Fruit fly (Drosophila melanogaster) whole organism, wandering third instar larva: ENCODE measurements around the gene bol.

Experiments
- Mio ChIP-seq: sonication (Bioruptor generic); optimal IDR thresholded peaks from 2 replicates; lab custom pipeline; 2016; ENCODE audit warnings: missing biosample characterization, missing genetic modification characterization
- br ChIP-seq: fragments of 200-800 bp; sonication (Bioruptor generic); optimal IDR thresholded peaks from 2 replicates; lab custom pipeline; 2016; ENCODE audit warnings: missing biosample characterization, missing genetic modification characterization

DNA sequence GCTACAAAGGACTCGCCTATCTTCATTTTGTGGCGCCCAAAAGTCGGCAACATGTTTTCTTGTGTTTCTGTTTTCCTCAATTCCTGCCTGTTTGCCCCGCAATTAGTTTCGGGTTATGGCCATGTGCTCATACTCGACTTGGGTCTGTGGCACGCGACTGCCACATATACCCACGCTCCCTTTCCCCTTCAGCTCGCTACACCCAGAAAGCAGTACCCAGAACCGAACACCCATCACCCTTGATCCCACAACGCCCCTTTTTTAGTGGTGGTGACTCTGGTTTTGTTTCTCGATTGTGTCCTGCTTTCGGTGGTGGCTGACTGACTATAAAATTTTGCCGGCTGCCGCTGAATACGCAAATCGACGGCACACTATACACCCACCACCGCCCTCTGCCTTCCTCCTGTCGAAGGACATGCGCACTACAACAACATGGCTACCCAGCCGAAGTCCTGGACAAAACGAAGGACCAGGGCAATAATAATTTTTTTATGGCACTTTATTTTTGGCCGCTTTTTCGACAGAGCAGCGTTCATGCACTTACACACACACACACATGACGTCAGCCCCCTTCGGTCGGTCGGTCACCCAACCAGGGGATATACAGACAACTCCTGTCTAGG, 83.6 kb downstream of the bol start:
- TF ChIP-seq br (GFP tag; lab: Kevin White, UChicago) (no peak), Mio (GFP tag; lab: Kevin White, UChicago) (no peak)
